Fruit fly (Drosophila melanogaster): ENCODE measurements around the gene gny.

The gny gene

dm6 chr2L:10413251-10414127, 33.6 kb downstream of the gny start, which contains the start of the genes CG5355 and Klp31E (continued):
- TF ChIP-seq psq (GFP tag; optimal IDR thresholded peaks at IDR 0.05) = peak; percentile 63
- TF ChIP-seq OdsH (GFP tag; optimal IDR thresholded peaks at IDR 0.05) = peak; percentile 5
- TF ChIP-seq foxo (GFP tag; optimal IDR thresholded peaks at IDR 0.05) = no peak
- TF ChIP-seq Mio (GFP tag; optimal IDR thresholded peaks at IDR 0.05) = no peak
- TF ChIP-seq sv (GFP tag; optimal IDR thresholded peaks at IDR 0.05) = no peak
- TF ChIP-seq GATAd (GFP tag; optimal IDR thresholded peaks at IDR 0.05) = no peak
- peak; percentile 61 for TF ChIP-seq Sp1 (GFP tag; optimal IDR thresholded peaks at IDR 0.05)
- TF ChIP-seq Dfd (GFP tag; optimal IDR thresholded peaks at IDR 0.05) = no peak
- TF ChIP-seq HLH106 (tag; optimal IDR thresholded peaks at IDR 0.05) = peak; percentile 75
- no peak for TF ChIP-seq br (GFP tag; optimal IDR thresholded peaks at IDR 0.05)
- TF ChIP-seq dl (GFP tag; optimal IDR thresholded peaks at IDR 0.05; ENCODE audit: insufficient read depth in 1 of 2, partially characterized antibody in 2 of 2) = no peak
- TF ChIP-seq ey (GFP tag; optimal IDR thresholded peaks at IDR 0.05) = peak; percentile 41
- no peak for TF ChIP-seq Myc (optimal IDR thresholded peaks at IDR 0.05)

dm6 chr2L:10418981-10419380, 39.1 kb downstream of the gny start, which contains the start of gene RfC3:
Gene RfC3 (plus strand): TSS chr2L:10419190.
- TF ChIP-seq Dif (GFP tag; optimal IDR thresholded peaks at IDR 0.05; ENCODE audit: partially characterized antibody) = no peak
- no peak for TF ChIP-seq lola (GFP tag; optimal IDR thresholded peaks at IDR 0.05)

- TF ChIP-seq N (GFP tag; optimal IDR thresholded peaks at IDR 0.05) (peak; percentile 99), Rel (GFP tag; optimal IDR thresholded peaks at IDR 0.05) (no peak), Rel (tag; optimal IDR thresholded peaks at IDR 0.05) (peak; percentile 95), Hr83 (GFP tag; optimal IDR thresholded peaks at IDR 0.05; ENCODE audit: poor library complexity, severe bottlenecking) (no peak), Dif (GFP tag; optimal IDR thresholded peaks at IDR 0.05; ENCODE audit: partially characterized antibody) (no peak), Hr78 (GFP tag; optimal IDR thresholded peaks at IDR 0.05) (peak; percentile 83), woc (GFP tag; optimal IDR thresholded peaks at IDR 0.05) (peak; percentile 41), fru (GFP tag; optimal IDR thresholded peaks at IDR 0.05) (no peak), lola (GFP tag; optimal IDR thresholded peaks at IDR 0.05) (peak; percentile 79)
Observed at dm6 chr2L:10422643-10423606, 43.0 kb downstream of the gny start, which contains the start of the genes pie and Wdfy2. Gene pie (minus strand): TSS chr2L:10422780. Gene Wdfy2 (plus strand): TSS chr2L:10423291.

- TF ChIP-seq lola (GFP tag; optimal IDR thresholded peaks at IDR 0.05) (no peak), sv (GFP tag; optimal IDR thresholded peaks at IDR 0.05) (no peak), Jra (GFP tag; optimal IDR thresholded peaks at IDR 0.05) (no peak), sage (GFP tag; optimal IDR thresholded peaks at IDR 0.05) (no peak), brk (GFP tag; optimal IDR thresholded peaks at IDR 0.05) (no peak), GATAd (GFP tag; optimal IDR thresholded peaks at IDR 0.05) (no peak), dsf (GFP tag; optimal IDR thresholded peaks at IDR 0.05; ENCODE audit: borderline replicate concordance) (no peak), HLH106 (tag; optimal IDR thresholded peaks at IDR 0.05) (no peak), CrebA (GFP tag; optimal IDR thresholded peaks at IDR 0.05; ENCODE audit: borderline replicate concordance) (no peak), jim (GFP tag; optimal IDR thresholded peaks at IDR 0.05) (no peak), ey (GFP tag; optimal IDR thresholded peaks at IDR 0.05) (no peak), br (GFP tag; optimal IDR thresholded peaks at IDR 0.05) (no peak), N (GFP tag; optimal IDR thresholded peaks at IDR 0.05) (no peak), CG9705 (GFP tag; optimal IDR thresholded peaks at IDR 0.05) (no peak), woc (GFP tag; optimal IDR thresholded peaks at IDR 0.05) (no peak), Dfd (GFP tag; optimal IDR thresholded peaks at IDR 0.05) (no peak)
Observed at dm6 chr2L:10425599-10425998, 45.7 kb downstream of the gny start.

All from whole organism, wandering third instar larva.